Worm (Caenorhabditis elegans) whole organism, young adult: Measurements from ENCODE around the gene Y39A3CL.3.
A peak's percentile ranks its signal among the peaks of the same experiment; 100 is the strongest.

Experiments
- B0261.1 ChIP-seq: sonication (generic microtip); optimal IDR thresholded peaks from 2 replicates; lab custom pipeline; 2016; ENCODE audit warnings: mild to moderate bottlenecking, missing genetic modification characterization, moderate library complexity, missing compliant biosample characterization
- D2030.7 ChIP-seq: fragments of 200-800 bp; sonication (Bioruptor generic); IDR thresholded peaks from 2 replicates; pipeline ENCODE4 v1.3.6; 2022; ENCODE audit warnings: missing genetic modification reagents, missing genetic modification characterization, missing compliant biosample characterization
- F55B11.4 ChIP-seq: sonication (generic microtip); optimal IDR thresholded peaks from 2 replicates; lab custom pipeline; 2016; ENCODE audit warnings: missing compliant biosample characterization, missing genetic modification characterization, borderline replicate concordance; ENCODE audit not compliant: insufficient read depth
- K12H6.12 ChIP-seq: fragments of 200-800 bp; sonication (Bioruptor generic); optimal IDR thresholded peaks from 2 replicates; lab custom pipeline; 2018; ENCODE audit warnings: mild to moderate bottlenecking, missing genetic modification characterization, missing compliant biosample characterization
- T07F8.4 ChIP-seq: sonication (generic microtip); optimal IDR thresholded peaks from 2 replicates; lab custom pipeline; 2016; ENCODE audit warnings: mild to moderate bottlenecking, missing genetic modification characterization, moderate library complexity, missing compliant biosample characterization
- T26A5.8 ChIP-seq: sonication (generic microtip); optimal IDR thresholded peaks from 2 replicates; lab custom pipeline; 2016; ENCODE audit warnings: missing genetic modification characterization, missing compliant biosample characterization
- Y53F4B.3 ChIP-seq: fragments of 200-800 bp; sonication (Bioruptor generic); IDR thresholded peaks from 2 replicates; pipeline ENCODE4 v1.3.6; 2022; ENCODE audit warnings: missing genetic modification reagents, missing genetic modification characterization, missing compliant biosample characterization
- Y53G8AR.9 ChIP-seq: fragments of 200-800 bp; sonication (Bioruptor generic); conservative IDR thresholded peaks from 2 replicates; pipeline ENCODE4 v1.3.6; 2022; ENCODE audit warnings: missing genetic modification reagents, missing genetic modification characterization, missing compliant biosample characterization
- Y56A3A.18 ChIP-seq: fragments of 200-800 bp; sonication (Bioruptor generic); IDR thresholded peaks from 2 replicates; pipeline ENCODE4 v1.3.6; 2022; ENCODE audit warnings: missing genetic modification reagents, missing genetic modification characterization, missing compliant biosample characterization
- Y67H2A.10 ChIP-seq: fragments of 200-800 bp; sonication (Bioruptor generic); conservative IDR thresholded peaks from 2 replicates; pipeline ENCODE4 v1.3.6; 2022; ENCODE audit warnings: missing genetic modification reagents, missing genetic modification characterization, missing compliant biosample characterization
- Y95B8A.8 ChIP-seq: fragments of 200-800 bp; sonication (Bioruptor generic); IDR thresholded peaks from 2 replicates; pipeline ENCODE4 v1.3.6; 2022; ENCODE audit warnings: missing genetic modification reagents, missing genetic modification characterization, missing compliant biosample characterization
- ama-1 ChIP-seq, 3 experiments: fragments of 150-350 bp in 1 of 3; sonication (generic microtip) in 2 of 3; optimal IDR thresholded peaks; 2 replicates each; lab custom pipeline; 2014 to 2018; ENCODE audit warnings: missing biosample characterization in 2 of 3, missing genetic modification characterization in 2 of 3, missing genetic modification reagents in 2 of 3
- aptf-2 ChIP-seq: fragments of 200-800 bp; sonication (Bioruptor generic); conservative IDR thresholded peaks from 2 replicates; pipeline ENCODE4 v1.3.6; 2022; ENCODE audit warnings: missing genetic modification reagents, missing genetic modification characterization, missing compliant biosample characterization
- bed-2 ChIP-seq: fragments of 200-800 bp; sonication (Bioruptor generic); IDR thresholded peaks from 2 replicates; pipeline ENCODE4 v1.3.6; 2022; ENCODE audit warnings: missing genetic modification reagents, missing genetic modification characterization, missing compliant biosample characterization
- cebp-2 ChIP-seq: fragments of 200-800 bp; sonication (Bioruptor generic); IDR thresholded peaks from 2 replicates; pipeline ENCODE4 v1.3.6; 2022; ENCODE audit warnings: missing genetic modification characterization, missing compliant biosample characterization
- ceh-91 ChIP-seq: fragments of 200-800 bp; sonication (Bioruptor generic); IDR thresholded peaks from 2 replicates; pipeline ENCODE4 v1.3.6; 2022; ENCODE audit warnings: missing genetic modification reagents, missing genetic modification characterization, missing compliant biosample characterization
- chd-7 ChIP-seq: sonication (generic microtip); optimal IDR thresholded peaks from 2 replicates; lab custom pipeline; 2016; ENCODE audit warnings: mild to moderate bottlenecking, missing genetic modification characterization, moderate library complexity, missing compliant biosample characterization
- die-1 ChIP-seq: sonication (generic microtip); optimal IDR thresholded peaks from 2 replicates; lab custom pipeline; 2016; ENCODE audit warnings: missing genotype, mild to moderate bottlenecking, missing genetic modification characterization, missing compliant biosample characterization
- egrh-3 ChIP-seq: fragments of 200-800 bp; sonication (Bioruptor generic); IDR thresholded peaks from 2 replicates; pipeline ENCODE4 v1.3.6; 2022; ENCODE audit warnings: missing genetic modification reagents, missing genetic modification characterization, missing compliant biosample characterization
- ets-4 ChIP-seq: fragments of 200-800 bp; sonication (Bioruptor generic); optimal IDR thresholded peaks from 2 replicates; lab custom pipeline; 2018; ENCODE audit warnings: mild to moderate bottlenecking, missing genetic modification characterization, missing compliant biosample characterization
- gei-17 ChIP-seq: fragments of 200-800 bp; sonication (Bioruptor generic); optimal IDR thresholded peaks from 2 replicates; lab custom pipeline; 2018; ENCODE audit warnings: mild to moderate bottlenecking, missing genetic modification characterization, missing compliant biosample characterization
- hmg-1.2 ChIP-seq: fragments of 200-800 bp; sonication (Bioruptor generic); IDR thresholded peaks from 2 replicates; pipeline ENCODE4 v1.3.6; 2022; ENCODE audit warnings: missing genetic modification reagents, missing genetic modification characterization, missing compliant biosample characterization
- hrde-1 ChIP-seq: sonication (generic microtip); optimal IDR thresholded peaks from 2 replicates; lab custom pipeline; 2016; ENCODE audit warnings: missing genetic modification characterization, mild to moderate bottlenecking, missing compliant biosample characterization, moderate library complexity, missing genotype, missing genetic modification reagents, borderline replicate concordance
- let-526 ChIP-seq: fragments of 200-800 bp; sonication (Bioruptor generic); IDR thresholded peaks from 2 replicates; pipeline ENCODE4 v1.3.6; 2022; ENCODE audit warnings: missing genetic modification reagents, missing genetic modification characterization, missing compliant biosample characterization
- lin-26 ChIP-seq: fragments of 200-800 bp; sonication (Bioruptor generic); IDR thresholded peaks from 2 replicates; pipeline ENCODE4 v1.3.6; 2022; ENCODE audit warnings: missing genetic modification reagents, missing genetic modification characterization, missing compliant biosample characterization
- lin-40 ChIP-seq: sonication (generic microtip); optimal IDR thresholded peaks from 2 replicates; lab custom pipeline; 2016; ENCODE audit warnings: missing genetic modification characterization, mild to moderate bottlenecking, missing compliant biosample characterization, missing genotype, missing genetic modification reagents
- lin-54 ChIP-seq: fragments of 200-800 bp; sonication (Bioruptor generic); optimal IDR thresholded peaks from 2 replicates; lab custom pipeline; 2018; ENCODE audit warnings: mild to moderate bottlenecking, missing genetic modification characterization, missing compliant biosample characterization
- lir-1 ChIP-seq: fragments of 200-800 bp; sonication (Bioruptor generic); conservative IDR thresholded peaks from 2 replicates; pipeline ENCODE4 v1.3.6; 2022; ENCODE audit warnings: missing genetic modification reagents, missing genetic modification characterization, missing compliant biosample characterization
- lsl-1 ChIP-seq: fragments of 200-800 bp; sonication (Bioruptor generic); optimal IDR thresholded peaks from 2 replicates; lab custom pipeline; 2018; ENCODE audit warnings: mild to moderate bottlenecking, missing genetic modification characterization, moderate library complexity, missing compliant biosample characterization
- madf-6 ChIP-seq: fragments of 200-800 bp; sonication (Bioruptor generic); IDR thresholded peaks from 2 replicates; pipeline ENCODE4 v1.3.6; 2022; ENCODE audit warnings: missing genetic modification reagents, missing genetic modification characterization, missing compliant biosample characterization
- madf-8 ChIP-seq: fragments of 200-800 bp; sonication (Bioruptor generic); conservative IDR thresholded peaks from 2 replicates; pipeline ENCODE4 v1.3.6; 2022; ENCODE audit warnings: missing genetic modification reagents, missing genetic modification characterization, missing compliant biosample characterization
- mxl-1 ChIP-seq: sonication (generic microtip); optimal IDR thresholded peaks from 2 replicates; lab custom pipeline; 2016; ENCODE audit warnings: missing genetic modification characterization, missing compliant biosample characterization
- nfya-1 ChIP-seq: sonication (generic microtip); optimal IDR thresholded peaks from 2 replicates; lab custom pipeline; 2017; ENCODE audit warnings: antibody characterized with exemption, missing compliant biosample characterization, missing genetic modification characterization, borderline replicate concordance; ENCODE audit not compliant: insufficient read depth
- nfya-2 ChIP-seq: fragments of 200-800 bp; sonication (Bioruptor generic); IDR thresholded peaks from 2 replicates; pipeline ENCODE4 v1.3.6; 2022; ENCODE audit warnings: missing genetic modification reagents, missing genetic modification characterization, missing compliant biosample characterization
- nfyb-1 ChIP-seq: fragments of 200-800 bp; sonication (Bioruptor generic); IDR thresholded peaks from 2 replicates; pipeline ENCODE4 v1.3.6; 2022; ENCODE audit warnings: missing genetic modification reagents, missing genetic modification characterization, missing compliant biosample characterization
- nhr-27 ChIP-seq: fragments of 200-800 bp; sonication (Bioruptor generic); optimal IDR thresholded peaks from 2 replicates; lab custom pipeline; 2018; ENCODE audit warnings: mild to moderate bottlenecking, missing genetic modification characterization, moderate library complexity, missing compliant biosample characterization
- pbrm-1 ChIP-seq: fragments of 200-800 bp; sonication (Bioruptor generic); IDR thresholded peaks from 2 replicates; pipeline ENCODE4 v1.3.6; 2022; ENCODE audit warnings: missing genetic modification reagents, missing genetic modification characterization, missing compliant biosample characterization
- rcor-1 ChIP-seq: fragments of 200-800 bp; sonication (Bioruptor generic); IDR thresholded peaks from 2 replicates; pipeline ENCODE4 v1.3.6; 2022; ENCODE audit warnings: missing genetic modification reagents, missing genetic modification characterization, missing compliant biosample characterization
- repo-1 ChIP-seq: sonication (generic microtip); optimal IDR thresholded peaks from 2 replicates; lab custom pipeline; 2017; ENCODE audit warnings: mild to moderate bottlenecking, missing genetic modification characterization, missing compliant biosample characterization
- sea-2 ChIP-seq: fragments of 200-800 bp; sonication (Bioruptor generic); IDR thresholded peaks from 2 replicates; pipeline ENCODE4 v1.3.6; 2022; ENCODE audit warnings: missing genetic modification characterization, missing compliant biosample characterization
- snpc-1.1 ChIP-seq: sonication (generic microtip); optimal IDR thresholded peaks from 2 replicates; lab custom pipeline; 2017; ENCODE audit warnings: missing genetic modification characterization, mild to moderate bottlenecking, missing compliant biosample characterization, antibody characterized with exemption, moderate library complexity, missing genotype, missing genetic modification reagents; ENCODE audit not compliant: insufficient read depth
- snpc-4 ChIP-seq, 5 experiments: fragments of 150-350 bp in 1 of 5; sonication (generic microtip) in 4 of 5; optimal IDR thresholded peaks; 2 replicates each; lab custom pipeline; 2014 to 2018; ENCODE audit warnings: missing genetic modification characterization in 5 of 5, missing biosample characterization in 3 of 5, antibody characterized with exemption in 2 of 5, mild to moderate bottlenecking in 2 of 5, missing compliant biosample characterization in 2 of 5, missing genotype in 2 of 5, moderate library complexity in 2 of 5, missing genetic modification reagents in 1 of 5
- tbx-9 ChIP-seq: sonication (generic microtip); optimal IDR thresholded peaks from 2 replicates; lab custom pipeline; 2016; ENCODE audit warnings: borderline replicate concordance, missing genetic modification characterization, inconsistent platforms, missing compliant biosample characterization
- zim-3 ChIP-seq: sonication (generic microtip); optimal IDR thresholded peaks from 2 replicates; lab custom pipeline; 2017; ENCODE audit warnings: mild to moderate bottlenecking, missing genetic modification characterization, moderate library complexity, missing compliant biosample characterization
- ztf-25 ChIP-seq: fragments of 200-800 bp; sonication (Bioruptor generic); IDR thresholded peaks from 2 replicates; pipeline ENCODE4 v1.3.6; 2022; ENCODE audit warnings: missing genetic modification reagents, missing genetic modification characterization, missing compliant biosample characterization
- ztf-26 ChIP-seq: sonication (generic microtip); optimal IDR thresholded peaks from 2 replicates; lab custom pipeline; 2017; ENCODE audit warnings: missing genetic modification characterization, missing compliant biosample characterization
- ztf-28 ChIP-seq: fragments of 200-800 bp; sonication (Bioruptor generic); IDR thresholded peaks from 2 replicates; pipeline ENCODE4 v1.3.6; 2022; ENCODE audit warnings: missing genetic modification reagents, missing genetic modification characterization, missing compliant biosample characterization
- ztf-6 ChIP-seq: fragments of 200-800 bp; sonication (Bioruptor generic); IDR thresholded peaks from 2 replicates; pipeline ENCODE4 v1.3.6; 2022; ENCODE audit warnings: missing genetic modification reagents, missing genetic modification characterization, missing compliant biosample characterization

The Y39A3CL.3 gene

DNA sequence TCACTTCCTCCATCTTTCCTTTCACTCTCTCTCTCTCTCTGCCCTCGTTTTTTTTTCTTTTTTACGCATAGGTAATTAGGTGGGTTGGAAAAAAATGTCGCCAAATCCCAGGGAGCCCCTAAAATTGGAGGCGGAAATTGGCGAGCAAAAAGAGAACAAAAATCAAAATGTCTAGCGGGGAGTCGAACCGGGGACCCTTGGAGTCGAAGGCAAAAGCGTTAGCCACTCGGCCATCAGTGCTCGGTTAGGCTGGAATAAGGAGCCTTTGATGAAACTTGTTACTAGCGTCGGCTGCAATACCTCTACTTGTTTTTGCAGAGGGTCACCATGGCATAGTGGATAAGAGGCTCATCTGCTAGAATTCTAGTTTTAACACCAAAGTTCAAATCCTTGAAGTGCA lies 34.5 kb upstream of the Y39A3CL.3 start (continued):
- TF ChIP-seq lin-40 (tag; lab: Kevin White, UChicago) (no peak), gei-17 (GFP tag; lab: Kevin White, UChicago) (no peak), Y53F4B.3 (GFP tag; lab: Robert Waterston, UW) (no peak), bed-2 (no peak), zim-3 (tag; lab: Kevin White, UChicago) (no peak), madf-8 (GFP tag; lab: Robert Waterston, UW) (no peak), repo-1 (no peak), nfya-2 (GFP tag; lab: Robert Waterston, UW) (no peak), nfyb-1 (GFP tag; lab: Robert Waterston, UW) (no peak), Y56A3A.18 (GFP tag; lab: Robert Waterston, UW) (no peak), Y53G8AR.9 (GFP tag; lab: Robert Waterston, UW) (no peak), pbrm-1 (peak; percentile 48), D2030.7 (GFP tag; lab: Robert Waterston, UW) (peak; percentile 30; the same call in 1 of the 2 replicates), F55B11.4 (tag; lab: Kevin White, UChicago) (no peak), egrh-3 (GFP tag; lab: Robert Waterston, UW) (no peak), ztf-28 (GFP tag; lab: Robert Waterston, UW) (no peak), ztf-26 (tag; lab: Kevin White, UChicago) (no peak), die-1 (tag; lab: Kevin White, UChicago) (peak; percentile 54), B0261.1 (tag; lab: Kevin White, UChicago) (peak; percentile 68), madf-6 (GFP tag; lab: Robert Waterston, UW) (peak; percentile 20; the same call in 1 of the 2 replicates), rcor-1 (GFP tag; lab: Robert Waterston, UW) (no peak), ceh-91 (GFP tag; lab: Robert Waterston, UW) (no peak), Y95B8A.8 (GFP tag; lab: Robert Waterston, UW) (no peak), aptf-2 (GFP tag; lab: Robert Waterston, UW) (no peak), let-526 (GFP tag; lab: Robert Waterston, UW) (no peak), ztf-6 (no peak), chd-7 (tag; lab: Kevin White, UChicago) (peak; percentile 22), ztf-25 (GFP tag; lab: Robert Waterston, UW) (no peak), Y67H2A.10 (GFP tag; lab: Robert Waterston, UW) (no peak), mxl-1 (tag; lab: Kevin White, UChicago) (peak; percentile 7), lsl-1 (GFP tag; lab: Kevin White, UChicago) (peak; percentile 39), cebp-2 (GFP tag; lab: Robert Waterston, UW) (no peak), lin-26 (peak; percentile 65; the same call in 1 of the 2 replicates), hrde-1 (tag; lab: Kevin White, UChicago) (no peak), nfya-1 (tag; lab: Kevin White, UChicago) (no peak), K12H6.12 (no peak), tbx-9 (no peak), T07F8.4 (tag; lab: Kevin White, UChicago) (no peak), nhr-27 (tag; lab: Kevin White, UChicago) (no peak), hmg-1.2 (GFP tag; lab: Robert Waterston, UW) (0 out of 2 replicates have a peak, but pooled peaks have one; percentile 20), sea-2 (GFP tag; lab: Robert Waterston, UW) (no peak), ets-4 (no peak), ama-1 (optimal IDR thresholded peaks at IDR 0.05; lab: Kevin White, UChicago) (no peak), ama-1 (GFP tag; optimal IDR thresholded peaks at IDR 0.05; lab: Kevin White, UChicago) (no peak), snpc-1.1 (tag; lab: Kevin White, UChicago) (no peak), lin-54 (GFP tag; lab: Kevin White, UChicago) (peak; percentile 17), lir-1 (GFP tag; lab: Robert Waterston, UW) (no peak), snpc-4 (GFP tag; optimal IDR thresholded peaks at IDR 0.05; lab: Kevin White, UChicago) (no peak), snpc-4 (tag; optimal IDR thresholded peaks at IDR 0.05; lab: Kevin White, UChicago) (no peak), T26A5.8 (no peak)
